Worm (Caenorhabditis elegans) whole organism, L1 larva: ENCODE results near the gene lro-1.
A peak's percentile ranks its signal among the peaks of the same experiment; 100 is the strongest.

Experiments
- C16A3.4 ChIP-seq: fragments of 150-350 bp; optimal IDR thresholded peaks from 2 replicates; lab custom pipeline; 2014; ENCODE audit warnings: missing biosample characterization, missing genetic modification characterization
- Y116A8C.19 ChIP-seq: sonication (generic microtip); optimal IDR thresholded peaks from 2 replicates; lab custom pipeline; 2016; ENCODE audit warnings: missing compliant biosample characterization, missing genetic modification characterization, borderline replicate concordance
- aha-1 ChIP-seq: fragments of 150-350 bp; optimal IDR thresholded peaks from 2 replicates; lab custom pipeline; 2014; ENCODE audit warnings: missing biosample characterization, missing genetic modification characterization
- alr-1 ChIP-seq: fragments of 200-800 bp; sonication (Bioruptor generic); optimal IDR thresholded peaks from 2 replicates; lab custom pipeline; 2018; ENCODE audit warnings: borderline replicate concordance, mild to moderate bottlenecking, missing genetic modification characterization, missing compliant biosample characterization
- aly-2 ChIP-seq: fragments of 150-350 bp; optimal IDR thresholded peaks from 2 replicates; lab custom pipeline; 2014; ENCODE audit warnings: missing biosample characterization, missing genetic modification characterization
- ama-1 ChIP-seq: fragments of 150-350 bp; optimal IDR thresholded peaks from 2 replicates; lab custom pipeline; 2014
- blmp-1 ChIP-seq: fragments of 150-350 bp; optimal IDR thresholded peaks from 2 replicates; lab custom pipeline; 2014; ENCODE audit warnings: missing biosample characterization, missing genetic modification characterization
- ceh-82 ChIP-seq, 3 experiments: fragments of 150-350 bp in 1 of 3; sonication (generic microtip) in 2 of 3; optimal IDR thresholded peaks; 2 replicates each; lab custom pipeline; 2014 to 2017; ENCODE audit warnings: missing biosample characterization in 3 of 3, missing genetic modification characterization in 3 of 3
- ceh-88 ChIP-seq: fragments of 200-800 bp; sonication (Bioruptor generic); IDR thresholded peaks from 2 replicates; pipeline ENCODE4 v1.3.6; 2022; ENCODE audit warnings: missing genetic modification characterization, missing compliant biosample characterization
- ceh-90 ChIP-seq: sonication (generic microtip); optimal IDR thresholded peaks from 2 replicates; lab custom pipeline; 2016; ENCODE audit warnings: missing genetic modification characterization, missing compliant biosample characterization
- dpl-1 ChIP-seq, 3 experiments: fragments of 150-350 bp in 2 of 3; sonication (generic microtip) in 1 of 3; optimal IDR thresholded peaks; 2 replicates each; lab custom pipeline; 2014 to 2017; ENCODE audit warnings: missing biosample characterization in 3 of 3, missing genetic modification characterization in 3 of 3, missing genetic modification reagents in 3 of 3
- dsc-1 ChIP-seq: sonication (generic microtip); optimal IDR thresholded peaks from 2 replicates; lab custom pipeline; 2016; ENCODE audit warnings: mild to moderate bottlenecking, missing genetic modification characterization, missing compliant biosample characterization
- egl-27 ChIP-seq, 2 experiments: fragments of 150-350 bp in 1 of 2; sonication (generic microtip); optimal IDR thresholded peaks; 3 replicates each; lab custom pipeline; 2017 to 2018; ENCODE audit warnings: missing biosample characterization in 2 of 2, missing genetic modification characterization in 2 of 2, missing genetic modification reagents in 2 of 2
- elt-2 ChIP-seq: sonication (generic microtip); optimal IDR thresholded peaks from 2 replicates; lab custom pipeline; 2016; ENCODE audit warnings: missing genetic modification characterization, mild to moderate bottlenecking, inconsistent platforms, missing compliant biosample characterization, missing genetic modification reagents
- ets-5 ChIP-seq: fragments of 200-800 bp; sonication (Bioruptor generic); IDR thresholded peaks from 2 replicates; pipeline ENCODE4 v1.3.6; 2022; ENCODE audit warnings: missing genetic modification characterization, missing compliant biosample characterization
- fkh-10 ChIP-seq: sonication (generic microtip); optimal IDR thresholded peaks from 2 replicates; lab custom pipeline; 2017; ENCODE audit warnings: missing biosample characterization, missing genetic modification reagents, missing genetic modification characterization
- fkh-4 ChIP-seq: sonication (generic microtip); optimal IDR thresholded peaks from 2 replicates; lab custom pipeline; 2016; ENCODE audit warnings: missing compliant biosample characterization, missing genetic modification characterization, borderline replicate concordance
- fkh-8 ChIP-seq: sonication (generic microtip); optimal IDR thresholded peaks from 2 replicates; lab custom pipeline; 2016; ENCODE audit warnings: mild to moderate bottlenecking, missing genetic modification characterization, missing compliant biosample characterization
- grh-1 ChIP-seq: fragments of 200-800 bp; sonication (Bioruptor generic); IDR thresholded peaks from 2 replicates; pipeline ENCODE4 v1.3.6; 2022; ENCODE audit warnings: missing genetic modification reagents, missing genetic modification characterization, missing compliant biosample characterization
- hlh-17 ChIP-seq: fragments of 200-800 bp; sonication (Bioruptor generic); optimal IDR thresholded peaks from 2 replicates; lab custom pipeline; 2018; ENCODE audit warnings: missing genetic modification characterization, mild to moderate bottlenecking, missing compliant biosample characterization, moderate library complexity, borderline replicate concordance
- hlh-4 ChIP-seq: sonication (generic microtip); optimal IDR thresholded peaks from 2 replicates; lab custom pipeline; 2016; ENCODE audit warnings: mild to moderate bottlenecking, missing genetic modification characterization, missing compliant biosample characterization
- hpl-2 ChIP-seq: fragments of 150-350 bp; optimal IDR thresholded peaks from 2 replicates; lab custom pipeline; 2014; ENCODE audit warnings: missing biosample characterization, missing genetic modification reagents, missing genetic modification characterization
- isw-1 ChIP-seq: fragments of 200-800 bp; sonication (Bioruptor generic); IDR thresholded peaks from 2 replicates; pipeline ENCODE4 v1.3.6; 2022; ENCODE audit warnings: missing genetic modification characterization, missing compliant biosample characterization
- jun-1 ChIP-seq: fragments of 150-350 bp; optimal IDR thresholded peaks from 2 replicates; lab custom pipeline; 2014; ENCODE audit warnings: missing biosample characterization, missing genetic modification reagents, missing genetic modification characterization
- lin-14 ChIP-seq: fragments of 200-800 bp; sonication (Bioruptor generic); optimal IDR thresholded peaks from 2 replicates; lab custom pipeline; 2018; ENCODE audit warnings: mild to moderate bottlenecking, missing genetic modification characterization, moderate library complexity, missing compliant biosample characterization
- lin-35 ChIP-seq, 2 experiments: fragments of 150-350 bp; optimal IDR thresholded peaks; 2 replicates each; lab custom pipeline; 2014; ENCODE audit warnings: missing biosample characterization in 2 of 2, missing genetic modification characterization in 2 of 2, missing genetic modification reagents in 2 of 2
- lin-39 ChIP-seq: fragments of 150-350 bp; optimal IDR thresholded peaks from 2 replicates; lab custom pipeline; 2014; ENCODE audit warnings: missing biosample characterization, missing genetic modification reagents, missing genetic modification characterization
- lir-3 ChIP-seq: sonication (generic microtip); optimal IDR thresholded peaks from 2 replicates; lab custom pipeline; 2016; ENCODE audit warnings: mild to moderate bottlenecking, missing genetic modification characterization, moderate library complexity, missing compliant biosample characterization; ENCODE audit not compliant: poor library complexity
- lsy-2 ChIP-seq, 2 experiments: fragments of 150-350 bp; optimal IDR thresholded peaks; 2 replicates each; lab custom pipeline; 2014; ENCODE audit warnings: missing biosample characterization in 2 of 2, missing genetic modification characterization in 2 of 2
- mab-9 ChIP-seq: fragments of 200-800 bp; sonication (Bioruptor generic); IDR thresholded peaks from 2 replicates; pipeline ENCODE4 v1.3.6; 2022; ENCODE audit warnings: missing genetic modification reagents, missing genetic modification characterization, missing compliant biosample characterization
- mdl-1 ChIP-seq, 2 experiments: fragments of 150-350 bp; optimal IDR thresholded peaks; 2 replicates each; lab custom pipeline; 2014 to 2017; ENCODE audit warnings: missing biosample characterization in 2 of 2, missing genetic modification characterization in 2 of 2, inconsistent platforms in 1 of 2
- mef-2 ChIP-seq: fragments of 150-350 bp; optimal IDR thresholded peaks from 2 replicates; lab custom pipeline; 2014; ENCODE audit warnings: missing biosample characterization, missing genetic modification characterization
- nhr-12 ChIP-seq: sonication (generic microtip); optimal IDR thresholded peaks from 2 replicates; lab custom pipeline; 2017; ENCODE audit warnings: missing biosample characterization, missing genetic modification characterization
- nhr-19 ChIP-seq: fragments of 200-800 bp; sonication (Bioruptor generic); conservative IDR thresholded peaks from 2 replicates; pipeline ENCODE4 v1.3.6; 2022; ENCODE audit warnings: missing genetic modification characterization, missing compliant biosample characterization
- nhr-20 ChIP-seq: sonication (generic microtip); optimal IDR thresholded peaks from 2 replicates; lab custom pipeline; 2016; ENCODE audit warnings: mild to moderate bottlenecking, missing genetic modification characterization, missing compliant biosample characterization
- nhr-237 ChIP-seq: fragments of 150-350 bp; optimal IDR thresholded peaks from 2 replicates; lab custom pipeline; 2014; ENCODE audit warnings: missing biosample characterization, missing genetic modification characterization
- nhr-47 ChIP-seq: sonication (generic microtip); optimal IDR thresholded peaks from 2 replicates; lab custom pipeline; 2016; ENCODE audit warnings: mild to moderate bottlenecking, missing genetic modification characterization, moderate library complexity, missing compliant biosample characterization
- nhr-76 ChIP-seq: sonication (generic microtip); optimal IDR thresholded peaks from 2 replicates; lab custom pipeline; 2017; ENCODE audit warnings: missing biosample characterization, missing genetic modification characterization
- nhr-77 ChIP-seq: fragments of 150-350 bp; optimal IDR thresholded peaks from 2 replicates; lab custom pipeline; 2014; ENCODE audit warnings: missing biosample characterization, missing genetic modification characterization
- pag-3 ChIP-seq: sonication (generic microtip); optimal IDR thresholded peaks from 2 replicates; lab custom pipeline; 2017; ENCODE audit warnings: missing genetic modification characterization, mild to moderate bottlenecking, missing compliant biosample characterization, antibody characterized with exemption, borderline replicate concordance; ENCODE audit not compliant: insufficient read depth
- pqm-1 ChIP-seq: sonication (generic microtip); optimal IDR thresholded peaks from 3 replicates; lab custom pipeline; 2017; ENCODE audit warnings: missing biosample characterization, missing genetic modification characterization
- skn-1 ChIP-seq: fragments of 150-350 bp; optimal IDR thresholded peaks from 2 replicates; lab custom pipeline; 2014; ENCODE audit warnings: missing biosample characterization, missing genetic modification characterization
- snpc-4 ChIP-seq: fragments of 150-350 bp; optimal IDR thresholded peaks from 2 replicates; lab custom pipeline; 2014; ENCODE audit warnings: missing biosample characterization, missing genetic modification characterization
- snu-23 ChIP-seq: sonication (generic microtip); optimal IDR thresholded peaks from 2 replicates; lab custom pipeline; 2016; ENCODE audit warnings: missing genetic modification characterization, missing compliant biosample characterization
- tlp-1 ChIP-seq: fragments of 150-350 bp; optimal IDR thresholded peaks from 2 replicates; lab custom pipeline; 2014; ENCODE audit warnings: missing biosample characterization, missing genetic modification characterization
- unc-62 ChIP-seq: fragments of 150-350 bp; optimal IDR thresholded peaks from 2 replicates; lab custom pipeline; 2014; ENCODE audit warnings: missing biosample characterization, missing genetic modification reagents, missing genetic modification characterization
- unc-86 ChIP-seq: sonication (generic microtip); optimal IDR thresholded peaks from 2 replicates; lab custom pipeline; 2016; ENCODE audit warnings: missing genetic modification characterization, missing compliant biosample characterization
- zag-1 ChIP-seq: fragments of 150-350 bp; optimal IDR thresholded peaks from 2 replicates; lab custom pipeline; 2014; ENCODE audit warnings: missing biosample characterization, missing genetic modification characterization
- zip-4 ChIP-seq: fragments of 200-800 bp; sonication (Bioruptor generic); optimal IDR thresholded peaks from 2 replicates; lab custom pipeline; 2018; ENCODE audit warnings: mild to moderate bottlenecking, missing genetic modification characterization, moderate library complexity, missing compliant biosample characterization
- ztf-11 ChIP-seq, 2 experiments: sonication (generic microtip); optimal IDR thresholded peaks; 2 replicates each; lab custom pipeline; 2016 to 2017; ENCODE audit warnings: missing genetic modification characterization in 2 of 2, missing biosample characterization in 1 of 2, missing compliant biosample characterization in 1 of 2
- ztf-4 ChIP-seq: fragments of 150-350 bp; optimal IDR thresholded peaks from 2 replicates; lab custom pipeline; 2014; ENCODE audit warnings: missing biosample characterization, missing genetic modification characterization

The lro-1 gene

DNA sequence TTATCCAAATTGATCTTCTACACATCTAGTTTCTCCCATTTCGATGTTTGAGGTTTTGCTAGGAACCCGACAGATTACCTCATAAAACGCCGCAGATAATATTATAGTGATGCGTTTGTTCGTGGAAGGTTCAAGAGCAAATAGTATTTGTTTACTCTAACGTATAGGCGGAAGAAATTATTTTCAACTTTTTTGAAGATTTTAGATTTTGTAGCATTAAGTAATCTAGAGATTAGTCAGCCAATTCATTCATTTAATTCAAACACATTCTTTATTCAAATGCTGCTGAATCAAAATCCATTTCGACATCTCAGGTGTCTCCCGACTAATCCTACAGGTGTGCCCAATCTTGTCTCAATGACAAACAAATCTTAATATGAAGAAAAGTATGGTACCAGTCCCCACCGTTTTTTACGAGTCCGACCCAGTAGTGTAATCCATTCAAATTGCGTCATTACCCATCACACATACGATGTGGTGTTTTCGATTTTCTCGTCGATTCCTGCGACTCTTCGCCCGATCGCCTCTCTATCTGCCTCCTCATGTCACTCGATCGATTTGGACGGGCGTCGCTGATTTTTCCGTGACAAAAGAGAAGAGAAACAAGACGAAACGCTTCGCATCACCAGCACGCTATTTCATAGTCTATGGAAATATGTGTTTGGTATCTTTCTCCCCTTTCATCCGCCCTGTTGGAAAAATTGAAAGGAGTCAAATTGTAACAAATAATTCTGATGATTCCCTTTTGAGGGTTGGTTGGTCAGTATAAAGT lies 17.8 kb upstream of the lro-1 start (continued):
- TF ChIP-seq nhr-76 (tag; lab: Kevin White, UChicago), result no peak
- TF ChIP-seq fkh-4 (tag; lab: Kevin White, UChicago), result no peak
- peak; percentile 43 for TF ChIP-seq elt-2 (tag; lab: Kevin White, UChicago)
- TF ChIP-seq ceh-90 (tag; lab: Kevin White, UChicago), result no peak
- TF ChIP-seq mef-2 (tag; lab: Kevin White, UChicago), result no peak
- TF ChIP-seq Y116A8C.19 (tag; lab: Kevin White, UChicago), result no peak
- no peak for TF ChIP-seq ztf-11 (tag; optimal IDR thresholded peaks at IDR 0.05; lab: Kevin White, UChicago)
- no peak for TF ChIP-seq fkh-10
- no peak for TF ChIP-seq hpl-2
- TF ChIP-seq tlp-1 (tag; lab: Kevin White, UChicago), result no peak
- peak; percentile 27 to 58 for TF ChIP-seq lsy-2 (tag; optimal IDR thresholded peaks at IDR 0.05; lab: Kevin White, UChicago)
- peak; percentile 90 for TF ChIP-seq blmp-1
- TF ChIP-seq ama-1 (lab: Kevin White, UChicago), result peak; percentile 86
- TF ChIP-seq unc-62, result no peak
- TF ChIP-seq zip-4 (GFP tag; lab: Kevin White, UChicago), result peak; percentile 17
- TF ChIP-seq snpc-4 (tag; lab: Kevin White, UChicago), result no peak
- no peak for TF ChIP-seq zag-1
- TF ChIP-seq egl-27 (tag; optimal IDR thresholded peaks at IDR 0.05; lab: Kevin White, UChicago), result no peak
- TF ChIP-seq nhr-77 (tag; lab: Kevin White, UChicago), result peak; percentile 31
- no peak for TF ChIP-seq nhr-12
- peak; percentile 30 for TF ChIP-seq C16A3.4 (tag; lab: Kevin White, UChicago)
- peak; percentile 53 for TF ChIP-seq nhr-19 (GFP tag; lab: Robert Waterston, UW)
- peak in 1 of 3 experiments; percentile 19 for TF ChIP-seq ceh-82 (tag; optimal IDR thresholded peaks at IDR 0.05; lab: Kevin White, UChicago)
- TF ChIP-seq skn-1 (tag; lab: Kevin White, UChicago), result peak; percentile 54
- peak; percentile 42 for TF ChIP-seq nhr-47 (tag; lab: Kevin White, UChicago)
- TF ChIP-seq lin-14 (GFP tag; lab: Kevin White, UChicago), result peak; percentile 83
- no peak for TF ChIP-seq lin-39 (tag; lab: Kevin White, UChicago)
- peak; percentile 13 to 67 for TF ChIP-seq lin-35 (GFP tag; optimal IDR thresholded peaks at IDR 0.05; lab: Kevin White, UChicago)
- TF ChIP-seq snu-23 (GFP tag; lab: Kevin White, UChicago), result peak; percentile 84
- TF ChIP-seq isw-1 (GFP tag; lab: Robert Waterston, UW), result no peak
- TF ChIP-seq mab-9 (GFP tag; lab: Robert Waterston, UW), result no peak
- TF ChIP-seq hlh-4 (tag; lab: Kevin White, UChicago), result no peak
- TF ChIP-seq aly-2 (tag; lab: Kevin White, UChicago), result no peak
- peak; percentile 57; the same call in 1 of the 2 replicates for TF ChIP-seq ceh-88 (GFP tag; lab: Robert Waterston, UW)
- 0 out of 2 replicates have a peak, but pooled peaks have one; percentile 35 for TF ChIP-seq ets-5 (GFP tag; lab: Robert Waterston, UW)
- no peak for TF ChIP-seq nhr-237 (tag; lab: Kevin White, UChicago)
- TF ChIP-seq lir-3, result peak; percentile 33
- peak; percentile 35 for TF ChIP-seq hlh-17
- peak; percentile 84 for TF ChIP-seq nhr-20
- TF ChIP-seq unc-86 (tag; lab: Kevin White, UChicago), result no peak
- TF ChIP-seq dsc-1 (tag; lab: Kevin White, UChicago), result peak; percentile 42
- no peak for TF ChIP-seq pqm-1 (tag; lab: Kevin White, UChicago)
- peak; percentile 63 for TF ChIP-seq ztf-4
- no peak for TF ChIP-seq alr-1 (tag; lab: Kevin White, UChicago)
- TF ChIP-seq fkh-8 (tag; lab: Kevin White, UChicago), result peak; percentile 11
- TF ChIP-seq pag-3 (tag; lab: Kevin White, UChicago), result no peak
- TF ChIP-seq jun-1 (tag; lab: Kevin White, UChicago), result peak; percentile 73
- TF ChIP-seq aha-1 (tag; lab: Kevin White, UChicago), result no peak
- TF ChIP-seq mdl-1 (tag; optimal IDR thresholded peaks at IDR 0.05; lab: Kevin White, UChicago), result peak in 1 of 2 experiments; percentile 75
- TF ChIP-seq grh-1 (GFP tag; lab: Robert Waterston, UW), result peak; percentile 5; the same call in 1 of the 2 replicates
- no peak for TF ChIP-seq dpl-1 (GFP tag; optimal IDR thresholded peaks at IDR 0.05; lab: Kevin White, UChicago)
